Fruit fly (Drosophila melanogaster): ENCODE results near the gene CG43089.

The CG43089 gene

DNA sequence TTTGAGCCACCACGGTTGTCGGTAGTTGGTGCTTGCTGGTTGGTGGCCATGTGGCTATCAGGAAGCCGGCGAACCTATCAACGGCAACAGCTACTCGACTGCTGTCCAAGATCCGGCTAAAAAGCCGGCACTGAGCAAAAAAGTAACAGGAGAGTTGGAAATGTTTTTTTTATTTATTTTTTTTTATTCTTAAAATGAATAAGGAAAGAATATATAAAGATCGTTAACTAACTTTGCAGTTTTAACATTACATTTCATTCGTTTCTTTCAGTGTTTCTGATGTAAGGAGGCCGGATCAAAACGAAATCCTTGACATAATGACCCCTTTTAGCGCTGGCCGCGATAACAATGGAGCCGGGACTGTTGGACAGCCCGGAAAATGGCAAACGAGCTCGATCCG, 29.8 kb upstream of the CG43089 start (continued):
- no peak for TF ChIP-seq CG11762 (GFP tag; optimal IDR thresholded peaks at IDR 0.05; ENCODE audit: insufficient read depth)
- TF ChIP-seq CG16779 (tag; optimal IDR thresholded peaks at IDR 0.05): no peak
- no peak for TF ChIP-seq Sox15 (GFP tag; optimal IDR thresholded peaks at IDR 0.05)
- no peak for TF ChIP-seq CG11902 (GFP tag; optimal IDR thresholded peaks at IDR 0.05)
- TF ChIP-seq CG9139 (GFP tag; optimal IDR thresholded peaks at IDR 0.05): no peak
- TF ChIP-seq pdm3 (GFP tag; optimal IDR thresholded peaks at IDR 0.05): peak; percentile 25
- no peak for TF ChIP-seq CG6792 (GFP tag; optimal IDR thresholded peaks at IDR 0.05)
- no peak for TF ChIP-seq CG1621 (tag; optimal IDR thresholded peaks at IDR 0.05)
- TF ChIP-seq fd59A (GFP tag; optimal IDR thresholded peaks at IDR 0.05): no peak
- no peak for TF ChIP-seq acj6 (GFP tag; optimal IDR thresholded peaks at IDR 0.05)
- TF ChIP-seq Smox (GFP tag; optimal IDR thresholded peaks at IDR 0.05): no peak
- no peak for TF ChIP-seq lz (GFP tag; optimal IDR thresholded peaks at IDR 0.05)
- no peak for TF ChIP-seq ss (GFP tag; optimal IDR thresholded peaks at IDR 0.05)
- TF ChIP-seq CG6808 (GFP tag; optimal IDR thresholded peaks at IDR 0.05): peak; percentile 8
- peak; percentile 40 for TF ChIP-seq OdsH (GFP tag; optimal IDR thresholded peaks at IDR 0.05)
- peak; percentile 51 for TF ChIP-seq Hr4 (GFP tag; optimal IDR thresholded peaks at IDR 0.05)
- no peak for TF ChIP-seq fd85E (GFP tag; optimal IDR thresholded peaks at IDR 0.05)
- TF ChIP-seq Eip75B (GFP tag; optimal IDR thresholded peaks at IDR 0.05): no peak
- TF ChIP-seq dac (GFP tag; optimal IDR thresholded peaks at IDR 0.05): no peak
- no peak for TF ChIP-seq vri (GFP tag; optimal IDR thresholded peaks at IDR 0.05)
- TF ChIP-seq svp (GFP tag): peak; percentile 2
- TF ChIP-seq CG6276 (GFP tag; optimal IDR thresholded peaks at IDR 0.05): peak; percentile 29
- TF ChIP-seq CG3919 (GFP tag; optimal IDR thresholded peaks at IDR 0.05): peak; percentile 15
- no peak for TF ChIP-seq Hr39 (GFP tag; optimal IDR thresholded peaks at IDR 0.05)
- peak; percentile 24 for TF ChIP-seq CG4318 (GFP tag; optimal IDR thresholded peaks at IDR 0.05)
- TF ChIP-seq Sox14 (GFP tag; optimal IDR thresholded peaks at IDR 0.05): no peak
- no peak for TF ChIP-seq net (GFP tag; optimal IDR thresholded peaks at IDR 0.05)
- TF ChIP-seq fkh (GFP tag; optimal IDR thresholded peaks at IDR 0.05): no peak
- no peak for TF ChIP-seq Sox102F (GFP tag; optimal IDR thresholded peaks at IDR 0.05)
- TF ChIP-seq Eip78C (GFP tag): peak; percentile 80
- TF ChIP-seq CG8632 (GFP tag; optimal IDR thresholded peaks at IDR 0.05): no peak
- TF ChIP-seq Ets96B (tag; optimal IDR thresholded peaks at IDR 0.05): peak; percentile 15
- no peak for TF ChIP-seq Ets21C (GFP tag; optimal IDR thresholded peaks at IDR 0.05)
- TF ChIP-seq esn (GFP tag; optimal IDR thresholded peaks at IDR 0.05): no peak
- no peak for TF ChIP-seq topi (GFP tag; optimal IDR thresholded peaks at IDR 0.05)

- TF ChIP-seq CG10669 (GFP tag; optimal IDR thresholded peaks at IDR 0.05): no peak
- TF ChIP-seq CG7368 (GFP tag; optimal IDR thresholded peaks at IDR 0.05): no peak
- TF ChIP-seq fd59A (GFP tag; optimal IDR thresholded peaks at IDR 0.05): no peak
- TF ChIP-seq CG6276 (GFP tag; optimal IDR thresholded peaks at IDR 0.05): no peak
- TF ChIP-seq Gug (GFP tag; IDR thresholded peaks at IDR 0.05): 0 out of 2 replicates have a peak, but pooled peaks have one; percentile 12
- TF ChIP-seq Sox14 (GFP tag; optimal IDR thresholded peaks at IDR 0.05): no peak
- TF ChIP-seq CG8319 (GFP tag; optimal IDR thresholded peaks at IDR 0.05): no peak
- TF ChIP-seq Ets21C (GFP tag; optimal IDR thresholded peaks at IDR 0.05): no peak
- TF ChIP-seq CG3032 (tag; optimal IDR thresholded peaks at IDR 0.05): no peak
- TF ChIP-seq fd85E (GFP tag; optimal IDR thresholded peaks at IDR 0.05): no peak
- TF ChIP-seq fkh (GFP tag; optimal IDR thresholded peaks at IDR 0.05): no peak
- TF ChIP-seq Sox15 (GFP tag; optimal IDR thresholded peaks at IDR 0.05): no peak
- no peak for TF ChIP-seq Hr4 (GFP tag; optimal IDR thresholded peaks at IDR 0.05)
- no peak for TF ChIP-seq Sox102F (GFP tag; optimal IDR thresholded peaks at IDR 0.05)
- no peak for TF ChIP-seq Ets96B (tag; optimal IDR thresholded peaks at IDR 0.05)
- no peak for TF ChIP-seq dsx (GFP tag; optimal IDR thresholded peaks at IDR 0.05; ENCODE audit: poor library complexity, severe bottlenecking)
- TF ChIP-seq CG6792 (GFP tag; optimal IDR thresholded peaks at IDR 0.05): no peak
- 0 out of 3 replicates have a peak, but pooled peaks have one; percentile 52 for TF ChIP-seq eg (GFP tag; IDR thresholded peaks at IDR 0.05)
- no peak for TF ChIP-seq net (GFP tag; optimal IDR thresholded peaks at IDR 0.05)
- no peak for TF ChIP-seq spab (GFP tag; optimal IDR thresholded peaks at IDR 0.05)
- TF ChIP-seq CG6808 (GFP tag; optimal IDR thresholded peaks at IDR 0.05): no peak
- TF ChIP-seq ss (GFP tag; optimal IDR thresholded peaks at IDR 0.05): no peak
- 0 out of 2 replicates have a peak, but pooled peaks have one; percentile 8 for TF ChIP-seq CG11294 (GFP tag; IDR thresholded peaks at IDR 0.05)
- no peak for TF ChIP-seq CG4318 (GFP tag; optimal IDR thresholded peaks at IDR 0.05)
- TF ChIP-seq esn (GFP tag; optimal IDR thresholded peaks at IDR 0.05): peak; percentile 10
- no peak for TF ChIP-seq Smox (GFP tag; optimal IDR thresholded peaks at IDR 0.05)
- no peak for TF ChIP-seq CG34406 (GFP tag; optimal IDR thresholded peaks at IDR 0.05)
- no peak for TF ChIP-seq Met (GFP tag; optimal IDR thresholded peaks at IDR 0.05)
- no peak for TF ChIP-seq salr (GFP tag; optimal IDR thresholded peaks at IDR 0.05)
- no peak for TF ChIP-seq CG10631 (GFP tag; optimal IDR thresholded peaks at IDR 0.05)
- no peak for TF ChIP-seq CG8632 (GFP tag; optimal IDR thresholded peaks at IDR 0.05)
- peak; percentile 6 for TF ChIP-seq Hr39 (GFP tag; optimal IDR thresholded peaks at IDR 0.05)
- peak; percentile 50 for TF ChIP-seq CG15336 (GFP tag; IDR thresholded peaks at IDR 0.05)
Observed at dm6 chr3L:3686274-3686673, 27.6 kb upstream of the CG43089 start.
